Worm (Caenorhabditis elegans): Measurements from ENCODE around the gene lat-1.

- TF ChIP-seq R02D3.7 (tag; optimal IDR thresholded peaks at IDR 0.05), result no peak
- TF ChIP-seq zfp-2 (tag; optimal IDR thresholded peaks at IDR 0.05), result no peak
- TF ChIP-seq madf-9 (GFP tag; conservative IDR thresholded peaks at IDR 0.05), result no peak
- TF ChIP-seq dve-1 (tag; optimal IDR thresholded peaks at IDR 0.05; ENCODE audit: insufficient read depth), result no peak
- no peak for TF ChIP-seq snpc-4 (tag; optimal IDR thresholded peaks at IDR 0.05)
Measured at ce11 chrII:8898582-8899356, 2.1 kb downstream of the lat-1 start.
